Worm (Caenorhabditis elegans): ENCODE results near the gene T14E8.2.
A peak's percentile ranks its signal among the peaks of the same experiment; 100 is the strongest.

T14E8.2 gene

DNA sequence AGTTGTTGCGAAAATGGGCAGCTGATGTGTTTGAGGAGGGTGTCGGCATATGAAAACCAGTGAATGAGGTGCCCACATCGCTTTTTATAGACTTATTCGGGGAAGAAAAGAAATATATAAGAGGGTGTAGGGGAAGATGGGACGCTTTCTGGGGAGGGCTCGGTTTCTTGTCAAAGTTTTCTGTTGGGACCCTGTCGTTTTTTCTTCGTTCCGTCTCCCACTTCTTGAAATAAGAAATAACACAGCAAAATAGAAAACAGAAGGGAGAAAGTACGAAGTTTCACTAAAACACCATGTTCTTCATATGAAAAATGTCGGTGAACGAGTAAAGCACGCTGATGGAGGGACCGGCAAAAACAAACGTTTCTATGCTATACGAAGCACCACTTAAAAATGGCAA, 26.8 kb downstream of the T14E8.2 start, which contains the start of gene dop-3 (continued):
- TF ChIP-seq tbx-9 (tag; optimal IDR thresholded peaks at IDR 0.05; ENCODE audit: borderline replicate concordance) (no peak), T07F8.4 (tag; optimal IDR thresholded peaks at IDR 0.05) (no peak), xnd-1 (tag; optimal IDR thresholded peaks at IDR 0.05) (no peak), K11D2.4 (GFP tag; IDR thresholded peaks at IDR 0.05) (no peak), ccch-3 (GFP tag; optimal IDR thresholded peaks at IDR 0.05) (no peak)

DNA sequence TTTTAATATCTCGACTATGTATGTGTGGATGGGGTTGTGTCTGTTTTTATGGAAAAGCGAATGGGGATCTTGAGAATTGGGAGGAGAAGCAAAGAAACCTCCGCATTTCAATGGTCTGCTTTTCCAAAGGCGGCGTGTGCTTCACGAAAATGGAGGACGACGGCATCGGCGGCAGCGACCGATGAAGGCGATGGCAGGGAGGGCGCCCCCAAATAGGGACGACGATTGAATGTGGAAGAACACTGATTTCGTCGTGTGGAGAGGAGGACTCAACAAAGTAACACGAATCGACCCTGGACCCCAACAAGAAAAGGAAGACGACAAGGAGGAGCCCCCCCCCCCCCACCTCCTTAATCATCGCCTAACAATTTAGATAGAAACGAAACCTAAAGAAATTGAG, 30.2 kb downstream of the T14E8.2 start:
- no peak for TF ChIP-seq somi-1 (GFP tag; optimal IDR thresholded peaks at IDR 0.05)
- TF ChIP-seq tbx-9 (tag; optimal IDR thresholded peaks at IDR 0.05; ENCODE audit: borderline replicate concordance), result no peak
- no peak for TF ChIP-seq nfya-2 (GFP tag; IDR thresholded peaks at IDR 0.05)
- TF ChIP-seq nfyb-1 (GFP tag; IDR thresholded peaks at IDR 0.05), result 0 out of 2 replicates have a peak, but pooled peaks have one; percentile 26
- TF ChIP-seq cebp-1 (GFP tag; IDR thresholded peaks at IDR 0.05), result no peak
- no peak for TF ChIP-seq cebp-1 (tag; optimal IDR thresholded peaks at IDR 0.05)
- no peak for TF ChIP-seq T07F8.4 (tag; optimal IDR thresholded peaks at IDR 0.05)
- no peak for TF ChIP-seq die-1 (tag; optimal IDR thresholded peaks at IDR 0.05)
- peak; percentile 62 for TF ChIP-seq zfh-2 (GFP tag; conservative IDR thresholded peaks at IDR 0.05)
- TF ChIP-seq Y67H2A.10 (GFP tag; conservative IDR thresholded peaks at IDR 0.05), result no peak
- TF ChIP-seq unc-130 (GFP tag; optimal IDR thresholded peaks at IDR 0.05), result no peak
- TF ChIP-seq gei-17 (GFP tag; optimal IDR thresholded peaks at IDR 0.05), result no peak
- no peak for TF ChIP-seq hrde-1 (tag; optimal IDR thresholded peaks at IDR 0.05; ENCODE audit: borderline replicate concordance)
- no peak for TF ChIP-seq hlh-26 (GFP tag; conservative IDR thresholded peaks at IDR 0.05)
- no peak for TF ChIP-seq madf-3 (GFP tag; IDR thresholded peaks at IDR 0.05)
- no peak for TF ChIP-seq atf-7 (tag; optimal IDR thresholded peaks at IDR 0.05)

DNA sequence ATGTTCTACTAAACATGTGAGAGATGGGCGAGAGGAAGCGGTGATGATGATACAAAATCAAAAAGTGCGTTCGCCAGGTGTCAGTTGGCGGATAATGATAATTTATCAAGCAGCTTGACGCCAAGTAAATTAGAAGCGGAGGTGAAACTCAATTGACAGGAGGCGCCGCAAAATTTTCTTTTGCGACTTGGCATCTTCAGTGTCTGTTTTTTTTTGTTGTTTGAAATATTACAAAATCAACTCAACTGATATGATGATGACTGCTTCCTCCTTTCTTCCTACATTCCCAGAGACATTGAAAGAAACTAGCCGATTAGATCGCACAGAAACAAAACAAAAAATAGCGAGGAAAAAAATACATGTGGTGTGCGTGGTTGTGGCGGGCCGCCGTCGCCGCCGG, 33.2 kb downstream of the T14E8.2 start:
- TF ChIP-seq bed-2 (GFP tag; IDR thresholded peaks at IDR 0.05) (no peak), F57A8.1 (GFP tag; optimal IDR thresholded peaks at IDR 0.05) (no peak), ztf-6 (GFP tag; IDR thresholded peaks at IDR 0.05) (no peak), Y67H2A.10 (GFP tag; conservative IDR thresholded peaks at IDR 0.05) (no peak), hmg-1.2 (GFP tag; IDR thresholded peaks at IDR 0.05) (no peak), sptf-2 (GFP tag; optimal IDR thresholded peaks at IDR 0.05) (no peak), ztf-25 (GFP tag; IDR thresholded peaks at IDR 0.05) (no peak), nhr-179 (tag; optimal IDR thresholded peaks at IDR 0.05) (no peak), mes-4 (tag; optimal IDR thresholded peaks at IDR 0.05) (no peak), lin-40 (tag; optimal IDR thresholded peaks at IDR 0.05) (no peak), C06A6.2 (GFP tag; conservative IDR thresholded peaks at IDR 0.05) (no peak), let-607 (tag; optimal IDR thresholded peaks at IDR 0.05) (no peak), xnd-1 (tag; optimal IDR thresholded peaks at IDR 0.05) (no peak), D2030.7 (GFP tag; IDR thresholded peaks at IDR 0.05) (no peak), madf-10 (tag; optimal IDR thresholded peaks at IDR 0.05) (no peak), K12H6.12 (tag; optimal IDR thresholded peaks at IDR 0.05) (no peak), B0336.3 (GFP tag; IDR thresholded peaks at IDR 0.05) (no peak), egl-18 (GFP tag; IDR thresholded peaks at IDR 0.05) (no peak), Y95B8A.8 (GFP tag; IDR thresholded peaks at IDR 0.05) (no peak)

DNA sequence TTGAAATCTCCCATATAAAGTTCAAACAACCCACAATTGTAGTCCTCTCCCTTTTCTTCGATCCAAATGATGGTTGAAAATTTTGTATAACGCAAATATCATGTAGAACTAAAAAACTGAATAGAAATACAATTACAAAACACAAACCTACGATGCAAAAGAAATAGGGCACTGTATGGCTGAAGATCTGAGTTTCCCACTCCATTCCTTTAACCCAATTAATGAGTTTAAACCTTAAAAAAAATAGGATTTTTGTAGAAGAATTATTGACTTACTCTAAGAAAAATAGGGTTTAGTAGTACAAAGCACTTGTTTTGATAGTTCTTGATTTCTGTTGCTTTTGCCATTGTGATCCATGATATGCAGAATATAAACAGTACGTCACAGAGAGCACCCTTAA, 40.6 kb downstream of the T14E8.2 start:
- TF ChIP-seq mel-28 (tag; optimal IDR thresholded peaks at IDR 0.05; ENCODE audit: borderline replicate concordance) (no peak), ztf-6 (GFP tag; IDR thresholded peaks at IDR 0.05) (no peak), attf-5 (GFP tag; optimal IDR thresholded peaks at IDR 0.05) (no peak), lin-35 (GFP tag; optimal IDR thresholded peaks at IDR 0.05) (no peak), ztf-18 (tag; optimal IDR thresholded peaks at IDR 0.05) (no peak), attf-3 (GFP tag; conservative IDR thresholded peaks at IDR 0.05) (no peak), lir-1 (GFP tag; conservative IDR thresholded peaks at IDR 0.05) (no peak), B0035.1 (tag; optimal IDR thresholded peaks at IDR 0.05) (no peak), snpc-1.1 (tag; optimal IDR thresholded peaks at IDR 0.05; ENCODE audit: insufficient read depth) (no peak), sptf-2 (GFP tag; optimal IDR thresholded peaks at IDR 0.05) (no peak), chd-7 (tag; optimal IDR thresholded peaks at IDR 0.05) (no peak), F10E7.11 (tag; optimal IDR thresholded peaks at IDR 0.05) (no peak), zfh-2 (GFP tag; conservative IDR thresholded peaks at IDR 0.05) (no peak)

Data from whole organism, young adult.